Worm (Caenorhabditis elegans) whole organism, L2 larva: ENCODE results near the gene T04F3.5.
A peak's percentile ranks its signal among the peaks of the same experiment; 100 is the strongest.

Experiments used
- C34F6.9 ChIP-seq: fragments of 150-350 bp; optimal IDR thresholded peaks from 2 replicates; lab custom pipeline; 2014; ENCODE audit warnings: missing biosample characterization, missing genetic modification characterization
- F13H6.1 ChIP-seq: sonication (generic microtip); optimal IDR thresholded peaks from 2 replicates; lab custom pipeline; 2016; ENCODE audit warnings: missing genetic modification characterization, missing compliant biosample characterization
- R02D3.7 ChIP-seq: fragments of 150-350 bp; optimal IDR thresholded peaks from 2 replicates; lab custom pipeline; 2014; ENCODE audit warnings: missing biosample characterization, missing genetic modification characterization
- Y55F3AM.14 ChIP-seq: fragments of 200-800 bp; sonication (Bioruptor generic); optimal IDR thresholded peaks from 2 replicates; lab custom pipeline; 2018; ENCODE audit warnings: mild to moderate bottlenecking, missing genetic modification characterization, missing compliant biosample characterization
- ZK546.5 ChIP-seq: sonication (generic microtip); optimal IDR thresholded peaks from 2 replicates; lab custom pipeline; 2017; ENCODE audit warnings: missing biosample characterization, missing genetic modification characterization
- alr-1 ChIP-seq: fragments of 150-350 bp; optimal IDR thresholded peaks from 2 replicates; lab custom pipeline; 2014; ENCODE audit warnings: missing biosample characterization, missing genetic modification characterization
- aly-2 ChIP-seq: fragments of 150-350 bp; optimal IDR thresholded peaks from 2 replicates; lab custom pipeline; 2014; ENCODE audit warnings: missing biosample characterization, missing genetic modification characterization
- ama-1 ChIP-seq: fragments of 150-350 bp; optimal IDR thresholded peaks from 2 replicates; lab custom pipeline; 2018; ENCODE audit warnings: inconsistent platforms
- blmp-1 ChIP-seq: sonication (generic microtip); optimal IDR thresholded peaks from 2 replicates; lab custom pipeline; 2017; ENCODE audit warnings: missing genetic modification characterization, mild to moderate bottlenecking, missing compliant biosample characterization, antibody characterized with exemption, moderate library complexity; ENCODE audit not compliant: insufficient read depth
- ceh-16 ChIP-seq: fragments of 150-350 bp; optimal IDR thresholded peaks from 2 replicates; lab custom pipeline; 2014; ENCODE audit warnings: missing biosample characterization, missing genetic modification characterization
- crh-2 ChIP-seq: sonication (generic microtip); optimal IDR thresholded peaks from 2 replicates; lab custom pipeline; 2017; ENCODE audit warnings: missing biosample characterization, missing genetic modification characterization
- dmd-4 ChIP-seq: sonication (generic microtip); optimal IDR thresholded peaks from 2 replicates; lab custom pipeline; 2017; ENCODE audit warnings: missing biosample characterization, missing genetic modification characterization
- egl-27 ChIP-seq: sonication (generic microtip); optimal IDR thresholded peaks from 3 replicates; lab custom pipeline; 2017; ENCODE audit warnings: missing biosample characterization, missing genetic modification reagents, missing genetic modification characterization
- elt-1 ChIP-seq: fragments of 150-350 bp; optimal IDR thresholded peaks from 2 replicates; lab custom pipeline; 2014; ENCODE audit warnings: missing biosample characterization, missing genetic modification characterization
- elt-3 ChIP-seq: sonication (generic microtip); optimal IDR thresholded peaks from 2 replicates; lab custom pipeline; 2017; ENCODE audit warnings: missing biosample characterization, missing genetic modification characterization
- fos-1 ChIP-seq: fragments of 150-350 bp; optimal IDR thresholded peaks from 2 replicates; lab custom pipeline; 2014; ENCODE audit warnings: missing biosample characterization, missing genetic modification characterization
- gmeb-1 ChIP-seq: fragments of 150-350 bp; optimal IDR thresholded peaks from 2 replicates; lab custom pipeline; 2014; ENCODE audit warnings: missing biosample characterization, missing genetic modification characterization
- lin-13 ChIP-seq: fragments of 150-350 bp; optimal IDR thresholded peaks from 2 replicates; lab custom pipeline; 2014; ENCODE audit warnings: missing biosample characterization, missing genetic modification reagents, missing genetic modification characterization
- lin-39 ChIP-seq: fragments of 150-350 bp; optimal IDR thresholded peaks from 2 replicates; lab custom pipeline; 2014; ENCODE audit warnings: missing biosample characterization, missing genetic modification reagents, missing genetic modification characterization
- mab-5 ChIP-seq: fragments of 150-350 bp; optimal IDR thresholded peaks from 2 replicates; lab custom pipeline; 2014; ENCODE audit warnings: missing biosample characterization, missing genetic modification characterization
- mdl-1 ChIP-seq, 2 experiments: fragments of 150-350 bp in 1 of 2; sonication (generic microtip) in 1 of 2; optimal IDR thresholded peaks; 2 replicates each; lab custom pipeline; 2017; ENCODE audit warnings: missing biosample characterization in 2 of 2, missing genetic modification characterization in 2 of 2
- nhr-11 ChIP-seq: fragments of 150-350 bp; optimal IDR thresholded peaks from 2 replicates; lab custom pipeline; 2014; ENCODE audit warnings: missing biosample characterization, missing genetic modification characterization
- nhr-12 ChIP-seq: fragments of 150-350 bp; optimal IDR thresholded peaks from 2 replicates; lab custom pipeline; 2014; ENCODE audit warnings: missing biosample characterization, missing genetic modification characterization
- nhr-129 ChIP-seq: fragments of 150-350 bp; optimal IDR thresholded peaks from 2 replicates; lab custom pipeline; 2014; ENCODE audit warnings: missing biosample characterization, missing genetic modification characterization
- nhr-21 ChIP-seq: fragments of 150-350 bp; optimal IDR thresholded peaks from 2 replicates; lab custom pipeline; 2014; ENCODE audit warnings: missing biosample characterization, missing genetic modification characterization
- nhr-23 ChIP-seq: fragments of 150-350 bp; optimal IDR thresholded peaks from 2 replicates; lab custom pipeline; 2014; ENCODE audit warnings: missing biosample characterization, missing genetic modification reagents, missing genetic modification characterization
- nhr-237 ChIP-seq: fragments of 150-350 bp; optimal IDR thresholded peaks from 2 replicates; lab custom pipeline; 2014; ENCODE audit warnings: missing biosample characterization, missing genetic modification characterization
- nhr-25 ChIP-seq: fragments of 150-350 bp; sonication (generic microtip); optimal IDR thresholded peaks from 3 replicates; lab custom pipeline; 2014; ENCODE audit warnings: missing biosample characterization, missing genetic modification characterization
- nhr-6 ChIP-seq: fragments of 150-350 bp; optimal IDR thresholded peaks from 2 replicates; lab custom pipeline; 2014; ENCODE audit warnings: missing biosample characterization, missing genetic modification characterization
- nhr-77 ChIP-seq: fragments of 150-350 bp; optimal IDR thresholded peaks from 2 replicates; lab custom pipeline; 2014; ENCODE audit warnings: missing biosample characterization, missing genetic modification characterization
- peb-1 ChIP-seq: fragments of 150-350 bp; optimal IDR thresholded peaks from 2 replicates; lab custom pipeline; 2014; ENCODE audit warnings: missing biosample characterization, missing genetic modification characterization
- sem-4 ChIP-seq: fragments of 150-350 bp; optimal IDR thresholded peaks from 2 replicates; lab custom pipeline; 2014; ENCODE audit warnings: missing biosample characterization, missing genetic modification reagents, missing genetic modification characterization
- skn-1 ChIP-seq: sonication (generic microtip); optimal IDR thresholded peaks from 2 replicates; lab custom pipeline; 2017; ENCODE audit warnings: missing biosample characterization, missing genetic modification characterization
- sma-3 ChIP-seq: sonication (generic microtip); optimal IDR thresholded peaks from 2 replicates; lab custom pipeline; 2016; ENCODE audit warnings: missing genetic modification reagents, missing genetic modification characterization, missing compliant biosample characterization
- sma-9 ChIP-seq, 2 experiments: fragments of 150-350 bp in 1 of 2; sonication (generic microtip) in 1 of 2; optimal IDR thresholded peaks; 2 replicates each; lab custom pipeline; 2014 to 2016; ENCODE audit warnings: missing genetic modification characterization in 2 of 2, mild to moderate bottlenecking in 1 of 2, missing biosample characterization in 1 of 2, missing compliant biosample characterization in 1 of 2, missing genetic modification reagents in 1 of 2, moderate library complexity in 1 of 2
- snpc-4 ChIP-seq: fragments of 150-350 bp; optimal IDR thresholded peaks from 2 replicates; lab custom pipeline; 2014; ENCODE audit warnings: missing biosample characterization, missing genetic modification characterization
- unc-39 ChIP-seq: fragments of 150-350 bp; optimal IDR thresholded peaks from 2 replicates; lab custom pipeline; 2014; ENCODE audit warnings: missing biosample characterization, missing genetic modification characterization
- unc-55 ChIP-seq: fragments of 150-350 bp; sonication (generic microtip); optimal IDR thresholded peaks from 3 replicates; lab custom pipeline; 2014; ENCODE audit warnings: missing biosample characterization, missing genetic modification reagents, missing genetic modification characterization
- unc-62 ChIP-seq: fragments of 150-350 bp; optimal IDR thresholded peaks from 2 replicates; lab custom pipeline; 2014; ENCODE audit warnings: missing biosample characterization, missing genetic modification reagents, missing genetic modification characterization
- zag-1 ChIP-seq: fragments of 150-350 bp; optimal IDR thresholded peaks from 2 replicates; lab custom pipeline; 2014; ENCODE audit warnings: missing biosample characterization, missing genetic modification characterization
- ztf-1 ChIP-seq: fragments of 200-800 bp; sonication (Bioruptor generic); conservative IDR thresholded peaks from 2 replicates; pipeline ENCODE4 v1.3.6; 2022; ENCODE audit warnings: missing genetic modification characterization, missing compliant biosample characterization
- ztf-11 ChIP-seq: sonication (generic microtip); optimal IDR thresholded peaks from 2 replicates; lab custom pipeline; 2017; ENCODE audit warnings: missing biosample characterization, missing genetic modification characterization
- ztf-4 ChIP-seq: fragments of 150-350 bp; optimal IDR thresholded peaks from 2 replicates; lab custom pipeline; 2014; ENCODE audit warnings: missing biosample characterization, missing genetic modification characterization

T04F3.5 gene

DNA sequence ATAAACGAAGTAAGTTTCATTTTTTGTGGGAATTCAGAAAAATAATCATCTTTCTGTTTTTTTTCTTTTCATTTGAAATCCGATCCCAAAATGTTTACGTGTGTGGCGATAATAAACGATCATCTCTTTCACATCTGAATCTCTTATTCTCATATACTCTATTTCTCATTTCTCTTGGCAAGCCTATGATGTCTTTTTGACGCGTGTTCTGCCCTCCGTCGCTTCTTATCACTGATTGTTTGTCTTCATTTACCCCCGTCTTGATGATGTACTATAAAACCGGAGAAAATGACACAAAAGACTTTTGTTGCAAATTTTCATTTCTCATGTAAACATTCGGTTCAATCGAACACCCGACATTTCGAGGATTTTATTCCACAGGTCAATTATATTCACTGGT lies 17.4 kb downstream of the T04F3.5 start (continued):
- peak; percentile 81 for TF ChIP-seq fos-1 (tag; lab: Kevin White, UChicago)
- TF ChIP-seq nhr-77 (tag; lab: Kevin White, UChicago), result no peak
- TF ChIP-seq nhr-11, result no peak
- peak; percentile 11 for TF ChIP-seq nhr-21 (tag; lab: Kevin White, UChicago)
- TF ChIP-seq, all 48 proteins: peak for 11

DNA sequence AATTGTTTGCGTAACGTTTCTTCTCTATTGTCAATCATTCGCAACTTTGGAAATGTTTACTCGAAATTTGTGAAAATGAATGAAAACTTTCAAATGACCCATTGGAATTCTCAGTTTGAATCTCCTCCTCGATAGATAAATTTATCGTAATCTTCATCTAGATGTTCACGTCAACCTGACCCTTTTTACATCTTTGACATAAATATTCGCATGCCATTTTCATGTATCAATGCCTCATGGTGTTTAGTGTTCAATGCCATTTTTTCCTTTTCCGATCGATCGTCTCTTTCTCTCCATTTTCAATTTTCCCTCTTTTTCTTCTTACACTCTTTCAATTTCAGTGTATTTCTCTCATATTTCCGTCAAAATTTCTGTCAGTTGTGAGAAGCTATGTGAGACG lies 18.8 kb downstream of the T04F3.5 start:
- no peak for TF ChIP-seq C34F6.9 (tag; lab: Kevin White, UChicago)
- TF ChIP-seq skn-1 (tag; lab: Kevin White, UChicago), result no peak
- no peak for TF ChIP-seq Y55F3AM.14
- no peak for TF ChIP-seq unc-55 (GFP tag; lab: Kevin White, UChicago)
- no peak for TF ChIP-seq mdl-1 (tag; optimal IDR thresholded peaks at IDR 0.05; lab: Kevin White, UChicago)
- peak; percentile 21 for TF ChIP-seq sma-9 (GFP tag; optimal IDR thresholded peaks at IDR 0.05; lab: Kevin White, UChicago)
- no peak for TF ChIP-seq sma-9 (tag; optimal IDR thresholded peaks at IDR 0.05; lab: Kevin White, UChicago)
- TF ChIP-seq nhr-25 (tag; lab: Kevin White, UChicago), result peak; percentile 13
- TF ChIP-seq sma-3 (GFP tag; lab: Kevin White, UChicago), result no peak
- TF ChIP-seq ceh-16, result peak; percentile 68
- TF ChIP-seq elt-1 (tag; lab: Kevin White, UChicago), result peak; percentile 57

DNA sequence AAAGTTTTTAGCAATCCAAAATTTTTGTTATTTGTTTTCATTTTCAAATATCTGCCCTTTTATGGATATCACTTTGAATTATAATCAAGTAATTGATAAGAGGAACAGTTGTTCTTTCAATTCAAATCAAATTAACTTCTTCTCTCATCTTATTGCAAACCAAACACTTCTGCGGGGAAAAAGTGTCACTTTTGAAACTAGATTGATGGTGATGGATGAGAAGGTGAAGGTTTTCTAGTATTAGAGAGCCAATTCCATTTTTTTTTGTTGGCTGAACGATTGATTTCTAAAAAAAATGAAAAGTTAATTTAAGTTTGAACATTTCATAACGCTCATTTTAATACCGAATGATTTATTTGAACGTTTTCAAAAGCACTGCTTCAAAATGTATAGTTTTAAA lies 19.3 kb downstream of the T04F3.5 start:
- TF ChIP-seq nhr-25 (tag; lab: Kevin White, UChicago) (peak; percentile 21), sma-9 (GFP tag; optimal IDR thresholded peaks at IDR 0.05; lab: Kevin White, UChicago) (peak; percentile 40), sma-9 (tag; optimal IDR thresholded peaks at IDR 0.05; lab: Kevin White, UChicago) (no peak), crh-2 (peak; percentile 20), sma-3 (GFP tag; lab: Kevin White, UChicago) (no peak), C34F6.9 (tag; lab: Kevin White, UChicago) (peak; percentile 46), unc-62 (peak; percentile 45)

DNA sequence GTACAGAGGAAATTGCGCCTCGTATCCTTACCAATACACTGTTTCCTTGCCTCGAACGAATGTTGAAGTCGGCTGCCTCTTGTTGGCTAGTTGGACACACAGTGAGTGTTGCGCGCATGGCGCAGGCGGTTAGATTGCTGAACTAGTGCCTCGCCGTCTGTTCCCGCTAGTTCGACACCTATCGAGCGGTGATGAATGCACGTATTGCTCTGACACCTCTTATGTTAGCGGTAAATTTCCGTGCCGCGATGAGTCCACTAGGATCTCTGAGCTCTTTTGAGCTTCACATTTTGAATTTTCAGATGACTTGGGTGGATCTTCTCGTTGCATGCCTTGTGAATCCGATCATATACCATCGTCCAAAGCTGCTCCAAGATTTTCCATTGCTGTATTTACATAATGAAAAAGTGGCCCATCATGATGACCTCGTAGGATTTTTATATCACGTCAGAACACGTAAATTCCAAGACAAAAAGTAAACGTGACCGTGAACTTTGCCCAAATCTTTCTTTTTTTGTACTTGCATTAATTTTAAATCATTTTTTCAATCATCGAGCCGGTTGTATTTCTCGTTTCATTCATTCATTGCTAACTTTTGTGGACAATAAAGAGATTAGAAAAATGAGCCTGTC lies 22.5 kb downstream of the T04F3.5 start, which contains the start of gene F55A11.11:
Gene F55A11.11, plus strand, starts transcription at position 341 of the 632 bp plus-strand sequence.
- peak; percentile 40 for TF ChIP-seq sem-4 (tag; lab: Kevin White, UChicago)
- peak; percentile 33 for TF ChIP-seq ceh-16
- peak; percentile 74 for TF ChIP-seq gmeb-1 (tag; lab: Kevin White, UChicago)
- TF ChIP-seq lin-39 (tag; lab: Kevin White, UChicago), result no peak
- no peak for TF ChIP-seq unc-39
- TF ChIP-seq unc-62, result no peak
- no peak for TF ChIP-seq alr-1 (tag; lab: Kevin White, UChicago)
- TF ChIP-seq nhr-23 (tag; lab: Kevin White, UChicago), result no peak
- TF ChIP-seq crh-2, result peak; percentile 63
- TF ChIP-seq elt-3 (tag; lab: Kevin White, UChicago), result no peak
- no peak for TF ChIP-seq R02D3.7 (tag; lab: Kevin White, UChicago)
- no peak for TF ChIP-seq nhr-237 (tag; lab: Kevin White, UChicago)
- TF ChIP-seq zag-1 (tag; lab: Kevin White, UChicago), result no peak
- TF ChIP-seq ztf-1 (GFP tag; lab: Robert Waterston, UW), result no peak
- TF ChIP-seq nhr-6 (tag; lab: Kevin White, UChicago), result no peak
- TF ChIP-seq dmd-4 (tag; lab: Kevin White, UChicago), result no peak
- TF ChIP-seq elt-1 (tag; lab: Kevin White, UChicago), result no peak
- peak; percentile 87 for TF ChIP-seq sma-3 (GFP tag; lab: Kevin White, UChicago)
- TF ChIP-seq sma-9 (GFP tag; optimal IDR thresholded peaks at IDR 0.05; lab: Kevin White, UChicago), result peak; percentile 90
- TF ChIP-seq sma-9 (tag; optimal IDR thresholded peaks at IDR 0.05; lab: Kevin White, UChicago), result no peak
- TF ChIP-seq nhr-11, result no peak
- no peak for TF ChIP-seq unc-55 (GFP tag; lab: Kevin White, UChicago)
- peak; percentile 3 to 12 for TF ChIP-seq mdl-1 (tag; optimal IDR thresholded peaks at IDR 0.05; lab: Kevin White, UChicago)
- peak; percentile 45 for TF ChIP-seq lin-13 (GFP tag; lab: Kevin White, UChicago)
- TF ChIP-seq nhr-25 (tag; lab: Kevin White, UChicago), result peak; percentile 48
- TF ChIP-seq mab-5 (tag; lab: Kevin White, UChicago), result no peak
- no peak for TF ChIP-seq ama-1 (lab: Kevin White, UChicago)
- peak; percentile 48 for TF ChIP-seq nhr-21 (tag; lab: Kevin White, UChicago)
- TF ChIP-seq peb-1, result no peak
- TF ChIP-seq aly-2 (tag; lab: Kevin White, UChicago), result no peak
- TF ChIP-seq snpc-4 (tag; lab: Kevin White, UChicago), result peak; percentile 16
- peak; percentile 70 for TF ChIP-seq Y55F3AM.14
- no peak for TF ChIP-seq nhr-12 (tag; lab: Kevin White, UChicago)
- no peak for TF ChIP-seq ZK546.5 (tag; lab: Kevin White, UChicago)
- no peak for TF ChIP-seq skn-1 (tag; lab: Kevin White, UChicago)
- no peak for TF ChIP-seq ztf-11
- TF ChIP-seq blmp-1, result peak; percentile 67
- peak; percentile 59 for TF ChIP-seq C34F6.9 (tag; lab: Kevin White, UChicago)
- TF ChIP-seq F13H6.1 (tag; lab: Kevin White, UChicago), result peak; percentile 80
- no peak for TF ChIP-seq nhr-77 (tag; lab: Kevin White, UChicago)
- TF ChIP-seq nhr-129 (tag; lab: Kevin White, UChicago), result peak; percentile 94
- peak; percentile 74 for TF ChIP-seq fos-1 (tag; lab: Kevin White, UChicago)
- no peak for TF ChIP-seq ztf-4 (tag; lab: Kevin White, UChicago)
- peak; percentile 20 for TF ChIP-seq egl-27 (tag; lab: Kevin White, UChicago)
